Worm (Caenorhabditis elegans): Measurements from ENCODE around the gene F46E10.18.

F46E10.18 gene

ce11 chrV:6522879-6523497 lies 2.2 kb downstream of the F46E10.18 start (continued):
- TF ChIP-seq let-607 (tag; optimal IDR thresholded peaks at IDR 0.05) (no peak), ceh-58 (GFP tag; IDR thresholded peaks at IDR 0.05) (no peak), K12H6.12 (tag; optimal IDR thresholded peaks at IDR 0.05) (no peak), aptf-2 (GFP tag; conservative IDR thresholded peaks at IDR 0.05) (no peak), ztf-6 (GFP tag; IDR thresholded peaks at IDR 0.05) (no peak), snpc-3.4 (tag; optimal IDR thresholded peaks at IDR 0.05) (no peak), dox-1 (GFP tag; IDR thresholded peaks at IDR 0.05) (peak; percentile 72), pbrm-1 (GFP tag; IDR thresholded peaks at IDR 0.05) (no peak), ztf-25 (GFP tag; IDR thresholded peaks at IDR 0.05) (no peak), repo-1 (tag; optimal IDR thresholded peaks at IDR 0.05) (no peak), nhr-80 (tag; optimal IDR thresholded peaks at IDR 0.05) (peak; percentile 99), attf-3 (GFP tag; conservative IDR thresholded peaks at IDR 0.05) (no peak), dpff-1 (tag; optimal IDR thresholded peaks at IDR 0.05) (no peak), athp-1 (tag; optimal IDR thresholded peaks at IDR 0.05) (no peak), F23B12.7 (tag; optimal IDR thresholded peaks at IDR 0.05; ENCODE audit: insufficient read depth) (no peak), Y79H2A.3 (GFP tag; conservative IDR thresholded peaks at IDR 0.05) (no peak), die-1 (tag; optimal IDR thresholded peaks at IDR 0.05) (no peak), akir-1 (GFP tag; optimal IDR thresholded peaks at IDR 0.05) (no peak), lsy-27 (tag; optimal IDR thresholded peaks at IDR 0.05; ENCODE audit: borderline replicate concordance, insufficient read depth) (no peak), lag-1 (GFP tag; IDR thresholded peaks at IDR 0.05) (no peak), C17E4.6 (GFP tag; IDR thresholded peaks at IDR 0.05) (no peak), zim-3 (tag; optimal IDR thresholded peaks at IDR 0.05) (no peak), ekl-4 (GFP tag; IDR thresholded peaks at IDR 0.05) (no peak), ama-1 (optimal IDR thresholded peaks at IDR 0.05) (no peak), ama-1 (GFP tag; optimal IDR thresholded peaks at IDR 0.05) (no peak), gei-17 (GFP tag; optimal IDR thresholded peaks at IDR 0.05) (no peak), F33H1.4 (GFP tag; IDR thresholded peaks at IDR 0.05) (no peak)

ce11 chrV:6524757-6525156 lies 3.9 kb downstream of the F46E10.18 start, which contains the start of gene acs-1:
acs-1 (plus strand) TSS chrV:6524989.
- peak; percentile 41 for TF ChIP-seq dox-1 (GFP tag; IDR thresholded peaks at IDR 0.05)
- peak; percentile 98 for TF ChIP-seq nhr-80 (tag; optimal IDR thresholded peaks at IDR 0.05)
- peak; percentile 89 for TF ChIP-seq ets-4 (GFP tag; optimal IDR thresholded peaks at IDR 0.05)
- no peak for TF ChIP-seq pha-4 (tag; optimal IDR thresholded peaks at IDR 0.05)
- TF ChIP-seq B0336.3 (GFP tag; IDR thresholded peaks at IDR 0.05), result 0 out of 2 replicates have a peak, but pooled peaks have one; percentile 33
- TF ChIP-seq dpff-1 (tag; optimal IDR thresholded peaks at IDR 0.05), result no peak
- TF ChIP-seq ztf-22 (GFP tag; optimal IDR thresholded peaks at IDR 0.05), result peak; percentile 42

- no peak for TF ChIP-seq lsl-1 (GFP tag; optimal IDR thresholded peaks at IDR 0.05)
These were observed 12.2 kb downstream of the F46E10.18 start, which contains the start of gene hpo-26 for ce11 chrV:6533030-6533429. hpo-26 (minus strand) TSS chrV:6533060.

- 0 out of 2 replicates have a peak, but pooled peaks have one; percentile 28 for TF ChIP-seq egl-44 (GFP tag; IDR thresholded peaks at IDR 0.05)
- TF ChIP-seq let-526 (GFP tag; IDR thresholded peaks at IDR 0.05), result no peak
- TF ChIP-seq ceh-100 (GFP tag; IDR thresholded peaks at IDR 0.05), result no peak
- TF ChIP-seq ceh-40 (GFP tag; IDR thresholded peaks at IDR 0.05), result 0 out of 2 replicates have a peak, but pooled peaks have one; percentile 42
- TF ChIP-seq snpc-3.4 (tag; optimal IDR thresholded peaks at IDR 0.05), result no peak
- TF ChIP-seq T26A5.8 (tag; optimal IDR thresholded peaks at IDR 0.05), result no peak
- TF ChIP-seq cebp-1 (GFP tag; IDR thresholded peaks at IDR 0.05), result no peak
- TF ChIP-seq cebp-1 (tag; optimal IDR thresholded peaks at IDR 0.05), result peak; percentile 24
- TF ChIP-seq B0035.1 (tag; optimal IDR thresholded peaks at IDR 0.05), result no peak
- TF ChIP-seq lin-35 (GFP tag; optimal IDR thresholded peaks at IDR 0.05), result no peak
- 0 out of 2 replicates have a peak, but pooled peaks have one; percentile 42 for TF ChIP-seq nfyb-1 (GFP tag; IDR thresholded peaks at IDR 0.05)
These were observed 17.5 kb downstream of the F46E10.18 start for ce11 chrV:6538323-6538722.

Data from whole organism, young adult.